Worm (Caenorhabditis elegans) whole organism, L2 larva: ENCODE data around the gene clec-129.

ENCODE experiments used
- F13H6.1 ChIP-seq: sonication (generic microtip); optimal IDR thresholded peaks from 2 replicates; lab custom pipeline; 2016; ENCODE audit warnings: missing genetic modification characterization, missing compliant biosample characterization
- nhr-21 ChIP-seq: fragments of 150-350 bp; optimal IDR thresholded peaks from 2 replicates; lab custom pipeline; 2014; ENCODE audit warnings: missing biosample characterization, missing genetic modification characterization

DNA sequence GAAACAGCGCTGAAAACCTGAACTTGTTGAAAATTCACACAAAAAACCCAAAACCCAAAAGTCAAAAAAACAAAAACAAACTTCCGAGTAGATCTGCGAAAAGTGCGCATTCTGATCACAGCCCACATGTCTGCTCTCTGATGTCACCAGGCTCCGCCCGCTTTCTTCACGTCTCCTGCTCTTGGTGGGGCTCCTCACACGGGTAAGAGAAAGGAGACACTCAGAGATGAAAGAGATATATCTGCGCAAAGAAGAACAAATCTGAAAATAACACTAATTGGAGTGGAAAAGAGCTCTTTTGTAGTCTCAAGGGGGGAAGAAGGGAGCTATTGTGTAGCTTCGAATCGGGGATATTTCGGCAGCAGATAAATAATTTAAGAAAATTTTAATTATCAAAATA lies 43.0 kb upstream of the clec-129 start, which contains the start of gene ncs-6:
- TF ChIP-seq F13H6.1 (tag; lab: Kevin White, UChicago) (no peak), nhr-21 (tag; lab: Kevin White, UChicago) (no peak)
